Fruit fly (Drosophila melanogaster) whole organism, pupa: Measurements from ENCODE around the gene CG34450.
A peak's percentile ranks its signal among the peaks of the same experiment; 100 is the strongest.

ENCODE experiments used
- CG10348 ChIP-seq: fragments of 200-800 bp; sonication (Bioruptor generic); IDR thresholded peaks from 2 replicates; pipeline ENCODE4 v1.3.6; 2022; ENCODE audit warnings: missing biosample characterization, missing genetic modification characterization
- CG12605 ChIP-seq: fragments of 200-800 bp; sonication (Bioruptor generic); IDR thresholded peaks from 2 replicates; pipeline ENCODE4 v1.3.6; 2022; ENCODE audit warnings: missing biosample characterization, missing genetic modification characterization
- CG13204 ChIP-seq: fragments of 200-800 bp; sonication (Bioruptor generic); optimal IDR thresholded peaks from 2 replicates; lab custom pipeline; 2018; ENCODE audit warnings: missing biosample characterization, mild to moderate bottlenecking, missing genetic modification characterization, moderate library complexity
- CG14655 ChIP-seq: fragments of 200-800 bp; sonication (Bioruptor generic); optimal IDR thresholded peaks from 3 replicates; lab custom pipeline; 2017; ENCODE audit warnings: mild to moderate bottlenecking, missing biosample characterization, missing genetic modification reagents, missing genetic modification characterization
- CG32121 ChIP-seq: fragments of 200-800 bp; sonication (Bioruptor generic); IDR thresholded peaks from 2 replicates; pipeline ENCODE4 v1.3.6; 2022; ENCODE audit warnings: missing biosample characterization, missing genetic modification characterization
- CG34367 ChIP-seq: fragments of 200-800 bp; sonication (Bioruptor generic); optimal IDR thresholded peaks from 2 replicates; lab custom pipeline; 2018; ENCODE audit warnings: missing biosample characterization, mild to moderate bottlenecking, missing genetic modification characterization
- CG4496 ChIP-seq: fragments of 200-800 bp; sonication (Bioruptor generic); IDR thresholded peaks from 3 replicates; pipeline ENCODE4 v1.3.6; 2022; ENCODE audit warnings: missing biosample characterization, missing genetic modification characterization
- CG8159 ChIP-seq: fragments of 200-800 bp; sonication (Bioruptor generic); optimal IDR thresholded peaks from 3 replicates; lab custom pipeline; 2018; ENCODE audit warnings: missing biosample characterization, mild to moderate bottlenecking, missing genetic modification characterization, moderate library complexity
- CG8301 ChIP-seq: fragments of 200-800 bp; sonication (Bioruptor generic); optimal IDR thresholded peaks from 2 replicates; lab custom pipeline; 2018; ENCODE audit warnings: missing biosample characterization, mild to moderate bottlenecking, missing genetic modification characterization
- D1 ChIP-seq: fragments of 200-800 bp; sonication (Bioruptor generic); optimal IDR thresholded peaks from 2 replicates; lab custom pipeline; 2018; ENCODE audit warnings: missing biosample characterization, mild to moderate bottlenecking, missing genetic modification characterization, moderate library complexity
- EcR ChIP-seq: fragments of 200-800 bp; sonication (Bioruptor generic); optimal IDR thresholded peaks from 3 replicates; lab custom pipeline; 2019; ENCODE audit warnings: missing biosample characterization, missing genetic modification characterization, mild to moderate bottlenecking, moderate library complexity, missing genetic modification reagents
- Ets98B ChIP-seq: fragments of 200-800 bp; sonication (Bioruptor generic); IDR thresholded peaks from 2 replicates; pipeline ENCODE4 v1.3.6; 2022; ENCODE audit warnings: missing biosample characterization, missing genetic modification characterization
- Snoo ChIP-seq: fragments of 200-800 bp; sonication (Bioruptor generic); optimal IDR thresholded peaks from 3 replicates; lab custom pipeline; 2017; ENCODE audit warnings: missing biosample characterization, mild to moderate bottlenecking, missing genetic modification characterization, inconsistent platforms
- rn ChIP-seq: fragments of 200-800 bp; sonication (Bioruptor generic); IDR thresholded peaks from 2 replicates; pipeline ENCODE4 v1.3.6; 2022; ENCODE audit warnings: missing biosample characterization, missing genetic modification characterization

CG34450 gene

DNA sequence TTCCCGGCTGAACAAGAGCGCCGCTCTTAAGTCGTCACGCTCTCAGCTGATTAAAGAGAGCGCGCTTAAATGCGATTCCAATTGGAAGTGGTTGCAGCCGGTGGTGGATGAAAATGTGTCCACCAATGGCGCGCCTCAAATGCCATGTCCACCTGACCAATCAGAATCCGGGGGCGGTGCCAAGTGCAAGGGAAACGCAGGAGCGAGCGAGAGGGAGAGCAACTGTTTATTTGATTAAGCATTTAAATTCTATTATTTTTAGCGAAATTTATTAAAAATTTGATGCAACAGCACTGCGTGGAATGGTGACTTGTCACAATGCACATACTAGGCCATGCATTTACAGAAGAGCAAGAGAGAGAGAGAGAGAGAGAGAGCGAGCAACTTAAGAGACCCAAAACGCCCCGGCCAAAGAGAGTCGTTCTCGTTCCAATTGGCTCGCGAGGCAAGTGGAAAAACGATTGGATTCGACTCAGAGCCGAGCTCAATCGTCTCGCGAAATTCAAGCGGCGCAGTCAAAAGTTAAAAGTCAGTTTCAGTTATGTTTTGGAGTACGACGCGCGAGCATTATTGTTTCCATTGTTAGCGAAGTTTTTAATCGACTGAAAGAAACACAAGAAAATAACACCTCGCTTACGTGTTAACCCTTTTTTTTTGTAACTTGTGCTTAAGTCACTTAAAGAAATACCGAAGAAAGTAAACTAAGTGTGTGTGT lies 46.1 kb downstream of the CG34450 start, which contains the start of gene lz:
TSS of gene lz (plus strand) at position 626 of the 715 bp plus-strand sequence.
- peak; percentile 28; the same call in 1 of the 2 replicates for TF ChIP-seq CG12605 (GFP tag; lab: Robert Waterston, UW)
- TF ChIP-seq rn (GFP tag; lab: Robert Waterston, UW) = no peak

DNA sequence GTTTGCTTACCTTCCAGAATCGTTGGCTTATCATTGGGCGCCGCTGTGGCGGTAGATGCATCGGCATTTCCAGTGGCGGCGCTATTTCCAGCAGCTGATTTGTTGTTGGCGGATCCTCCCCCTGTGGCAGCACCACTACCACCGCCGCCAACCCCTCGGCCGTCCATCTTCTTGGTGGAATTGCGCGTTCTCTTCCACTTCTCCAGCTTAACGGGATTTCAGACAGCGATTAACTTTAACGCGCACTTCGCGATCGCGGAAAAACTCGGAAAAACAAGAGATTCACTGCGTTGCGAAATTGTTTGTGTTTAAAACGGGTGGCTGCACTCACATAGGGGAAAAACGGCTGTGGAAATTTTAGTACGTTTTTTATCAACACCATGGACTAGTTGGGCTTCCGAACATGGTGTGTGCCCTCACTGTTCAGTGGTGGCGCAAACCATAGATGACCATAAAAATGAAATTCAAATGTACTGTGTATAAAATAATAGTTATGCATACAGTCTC lies 47.5 kb downstream of the CG34450 start, which contains the start of gene c11.1:
TSS of gene c11.1 (minus strand) at position 335 of the 507 bp plus-strand sequence.
- TF ChIP-seq CG32121 (GFP tag; lab: Robert Waterston, UW) (peak; percentile 50; the same call in 1 of the 2 replicates), CG8301 (no peak), Snoo (no peak), CG34367 (tag; lab: Kevin White, UChicago) (no peak), CG10348 (GFP tag; lab: Robert Waterston, UW) (no peak), CG4496 (GFP tag; lab: Robert Waterston, UW) (peak; percentile 49; the same call in 1 of the 3 replicates)

DNA sequence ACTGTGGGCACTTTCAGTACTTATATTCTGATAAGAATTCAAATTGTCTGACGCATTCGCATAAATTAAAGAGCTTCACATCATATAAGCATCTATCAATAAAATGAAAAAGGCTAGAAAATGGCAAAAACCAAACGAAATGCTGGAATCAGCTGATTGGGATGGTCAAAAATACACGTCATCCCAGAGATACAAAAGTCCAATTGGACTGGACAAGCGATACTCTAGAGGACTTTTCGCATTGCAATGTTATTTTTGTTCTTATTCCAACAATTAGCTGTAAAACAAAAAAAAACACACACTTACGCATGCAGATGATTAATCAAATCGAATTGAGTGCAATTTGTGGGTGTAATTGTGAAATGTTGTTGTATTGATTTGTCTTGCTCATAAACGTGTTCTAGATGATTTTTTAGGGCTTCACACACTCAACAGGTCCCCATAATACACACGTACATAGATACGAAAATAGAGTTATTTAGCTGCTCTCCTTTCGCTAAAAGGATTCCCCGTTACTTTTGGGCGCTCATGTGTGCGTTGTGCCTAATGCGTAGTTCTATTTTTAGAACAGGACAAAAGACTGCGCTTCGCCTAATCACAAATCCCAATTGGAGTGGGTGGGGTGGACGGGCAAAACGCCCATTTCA lies 48.2 kb downstream of the CG34450 start:
- TF ChIP-seq Ets98B (GFP tag; lab: Robert Waterston, UW) (no peak), CG14655 (GFP tag; lab: Kevin White, UChicago) (no peak), CG13204 (GFP tag; lab: Kevin White, UChicago) (no peak), EcR (GFP tag; lab: Kevin White, UChicago) (no peak), D1 (tag; lab: Kevin White, UChicago) (no peak), CG8301 (no peak), CG8159 (tag; lab: Kevin White, UChicago) (no peak), rn (GFP tag; lab: Robert Waterston, UW) (no peak), CG10348 (GFP tag; lab: Robert Waterston, UW) (no peak)
- TF ChIP-seq, all 21 proteins: peak for 0
